Worm (Caenorhabditis elegans) whole organism, young adult: ENCODE results near the gene ppm-1.A.

Source experiments
- F55B11.4 ChIP-seq: sonication (generic microtip); optimal IDR thresholded peaks from 2 replicates; lab custom pipeline; 2016; ENCODE audit warnings: missing compliant biosample characterization, missing genetic modification characterization, borderline replicate concordance; ENCODE audit not compliant: insufficient read depth
- Y95B8A.8 ChIP-seq: fragments of 200-800 bp; sonication (Bioruptor generic); IDR thresholded peaks from 2 replicates; pipeline ENCODE4 v1.3.6; 2022; ENCODE audit warnings: missing genetic modification reagents, missing genetic modification characterization, missing compliant biosample characterization
- ama-1 ChIP-seq, 3 experiments: fragments of 150-350 bp in 1 of 3; sonication (generic microtip) in 2 of 3; optimal IDR thresholded peaks; 2 replicates each; lab custom pipeline; 2014 to 2018; ENCODE audit warnings: missing biosample characterization in 2 of 3, missing genetic modification characterization in 2 of 3, missing genetic modification reagents in 2 of 3
- atf-7 ChIP-seq: sonication (generic microtip); optimal IDR thresholded peaks from 2 replicates; lab custom pipeline; 2017; ENCODE audit warnings: mild to moderate bottlenecking, missing genetic modification characterization, missing compliant biosample characterization
- bed-1 ChIP-seq: fragments of 200-800 bp; sonication (Bioruptor generic); IDR thresholded peaks from 2 replicates; pipeline ENCODE4 v1.3.6; 2022; ENCODE audit warnings: missing genetic modification reagents, missing genetic modification characterization, missing compliant biosample characterization
- efl-1 ChIP-seq: fragments of 150-350 bp; optimal IDR thresholded peaks from 2 replicates; lab custom pipeline; 2014; ENCODE audit warnings: missing biosample characterization, missing genetic modification reagents, missing genetic modification characterization
- gei-17 ChIP-seq: fragments of 200-800 bp; sonication (Bioruptor generic); optimal IDR thresholded peaks from 2 replicates; lab custom pipeline; 2018; ENCODE audit warnings: mild to moderate bottlenecking, missing genetic modification characterization, missing compliant biosample characterization
- hlh-26 ChIP-seq: fragments of 200-800 bp; sonication (Bioruptor generic); conservative IDR thresholded peaks from 2 replicates; pipeline ENCODE4 v1.3.6; 2022; ENCODE audit warnings: missing genetic modification reagents, missing genetic modification characterization, missing compliant biosample characterization
- lin-26 ChIP-seq: fragments of 200-800 bp; sonication (Bioruptor generic); IDR thresholded peaks from 2 replicates; pipeline ENCODE4 v1.3.6; 2022; ENCODE audit warnings: missing genetic modification reagents, missing genetic modification characterization, missing compliant biosample characterization
- madf-8 ChIP-seq: fragments of 200-800 bp; sonication (Bioruptor generic); conservative IDR thresholded peaks from 2 replicates; pipeline ENCODE4 v1.3.6; 2022; ENCODE audit warnings: missing genetic modification reagents, missing genetic modification characterization, missing compliant biosample characterization
- nhr-27 ChIP-seq: fragments of 200-800 bp; sonication (Bioruptor generic); optimal IDR thresholded peaks from 2 replicates; lab custom pipeline; 2018; ENCODE audit warnings: mild to moderate bottlenecking, missing genetic modification characterization, moderate library complexity, missing compliant biosample characterization

DNA sequence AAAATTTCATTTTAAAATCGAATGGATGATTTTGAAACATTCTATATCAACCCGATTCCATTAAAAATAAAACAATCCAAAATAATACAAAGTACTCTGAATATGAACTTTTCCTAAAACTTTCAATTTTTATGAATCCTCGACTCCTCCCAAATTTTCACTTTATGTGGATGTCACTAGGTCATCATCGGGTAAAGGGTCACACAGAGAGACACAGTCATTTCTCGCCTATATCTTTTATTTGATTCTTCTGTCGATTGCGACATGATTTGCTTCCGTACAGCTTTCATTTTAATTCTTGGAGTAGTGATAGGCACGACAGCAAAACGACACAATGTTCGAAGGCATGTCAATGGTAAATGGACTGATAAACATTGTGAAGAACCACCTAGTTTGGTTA is 7.7 kb downstream of the ppm-1.A start, which contains the start of gene F25D1.3:
- TF ChIP-seq atf-7 (tag; lab: Kevin White, UChicago) (no peak), gei-17 (no peak), F55B11.4 (tag; lab: Kevin White, UChicago) (no peak), madf-8 (GFP tag; lab: Robert Waterston, UW) (no peak), bed-1 (GFP tag; lab: Robert Waterston, UW) (no peak), lin-26 (GFP tag; lab: Robert Waterston, UW) (no peak), ama-1 (optimal IDR thresholded peaks at IDR 0.05; lab: Kevin White, UChicago) (no peak), ama-1 (GFP tag; optimal IDR thresholded peaks at IDR 0.05; lab: Kevin White, UChicago) (no peak), efl-1 (GFP tag; lab: Kevin White, UChicago) (no peak), Y95B8A.8 (GFP tag; lab: Robert Waterston, UW) (no peak), hlh-26 (GFP tag; lab: Robert Waterston, UW) (no peak), nhr-27 (tag; lab: Kevin White, UChicago) (no peak)
